Worm (Caenorhabditis elegans) whole organism, midembryonic: Measurements from ENCODE around the gene sra-12.

Experiments
- T22C8.4 ChIP-seq: fragments of 200-800 bp; sonication (Bioruptor generic); IDR thresholded peaks from 2 replicates; pipeline ENCODE4 v1.3.6; 2022; ENCODE audit warnings: missing genetic modification characterization, missing compliant biosample characterization
- cog-1 ChIP-seq: sonication (generic microtip); optimal IDR thresholded peaks from 2 replicates; lab custom pipeline; 2016; ENCODE audit warnings: missing genetic modification characterization, missing compliant biosample characterization
- flt-1 ChIP-seq: fragments of 200-800 bp; sonication (Bioruptor generic); IDR thresholded peaks from 2 replicates; pipeline ENCODE4 v1.3.6; 2022; ENCODE audit warnings: missing genetic modification characterization, missing compliant biosample characterization
- klf-2 ChIP-seq: fragments of 200-800 bp; sonication (Bioruptor generic); conservative IDR thresholded peaks from 2 replicates; pipeline ENCODE4 v1.3.6; 2022; ENCODE audit warnings: missing genetic modification reagents, missing genetic modification characterization, missing compliant biosample characterization
- med-1 ChIP-seq: sonication (generic microtip); optimal IDR thresholded peaks from 2 replicates; lab custom pipeline; 2017; ENCODE audit warnings: missing genetic modification characterization, mild to moderate bottlenecking, missing compliant biosample characterization, antibody characterized with exemption, missing genetic modification reagents; ENCODE audit not compliant: insufficient read depth
- ref-1 ChIP-seq: fragments of 200-800 bp; sonication (Bioruptor generic); conservative IDR thresholded peaks from 2 replicates; pipeline ENCODE4 v1.3.6; 2022; ENCODE audit warnings: missing genetic modification reagents, missing genetic modification characterization, missing compliant biosample characterization
- tab-1 ChIP-seq: fragments of 200-800 bp; sonication (Bioruptor generic); IDR thresholded peaks from 2 replicates; pipeline ENCODE4 v1.3.6; 2022; ENCODE audit warnings: missing genetic modification characterization, missing compliant biosample characterization
- ztf-23 ChIP-seq: fragments of 200-800 bp; sonication (Bioruptor generic); IDR thresholded peaks from 2 replicates; pipeline ENCODE4 v1.3.6; 2022; ENCODE audit warnings: missing genetic modification reagents, missing genetic modification characterization, missing compliant biosample characterization
- ztf-29 ChIP-seq: fragments of 200-800 bp; sonication (Bioruptor generic); IDR thresholded peaks from 2 replicates; pipeline ENCODE4 v1.3.6; 2022; ENCODE audit warnings: missing genetic modification reagents, missing genetic modification characterization, missing compliant biosample characterization

DNA sequence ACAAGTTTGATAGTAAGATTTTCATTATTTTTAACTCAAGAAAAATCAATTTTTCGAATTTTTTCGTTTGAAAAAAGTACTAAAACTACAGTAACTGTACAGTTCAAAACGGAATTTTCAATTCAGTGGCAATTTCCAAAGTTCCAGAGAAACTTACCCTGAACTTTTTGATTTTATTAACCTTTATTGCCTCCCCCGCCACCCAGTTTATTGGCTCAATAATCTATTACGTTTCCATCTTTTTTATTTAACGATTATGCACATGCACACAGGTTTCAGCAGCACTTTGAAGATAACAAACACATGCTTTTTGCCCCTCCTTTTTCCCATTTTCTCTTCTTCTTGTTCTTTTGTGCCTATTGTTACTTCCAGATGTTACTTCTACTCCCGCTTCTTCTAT is 23.7 kb downstream of the sra-12 start, which contains the start of gene lurp-1:
- no peak for TF ChIP-seq flt-1 (GFP tag; lab: Robert Waterston, UW)
- no peak for TF ChIP-seq ref-1
- TF ChIP-seq cog-1 (tag; lab: Kevin White, UChicago) = no peak
- TF ChIP-seq ztf-23 (GFP tag; lab: Robert Waterston, UW) = no peak
- no peak for TF ChIP-seq med-1 (GFP tag; lab: Kevin White, UChicago)
- TF ChIP-seq tab-1 (GFP tag; lab: Robert Waterston, UW) = no peak
- no peak for TF ChIP-seq ztf-29 (GFP tag; lab: Robert Waterston, UW)
- TF ChIP-seq T22C8.4 = no peak
- TF ChIP-seq klf-2 (GFP tag; lab: Robert Waterston, UW) = no peak
